Fruit fly (Drosophila melanogaster): ENCODE measurements around the gene Phyhd1.

DNA sequence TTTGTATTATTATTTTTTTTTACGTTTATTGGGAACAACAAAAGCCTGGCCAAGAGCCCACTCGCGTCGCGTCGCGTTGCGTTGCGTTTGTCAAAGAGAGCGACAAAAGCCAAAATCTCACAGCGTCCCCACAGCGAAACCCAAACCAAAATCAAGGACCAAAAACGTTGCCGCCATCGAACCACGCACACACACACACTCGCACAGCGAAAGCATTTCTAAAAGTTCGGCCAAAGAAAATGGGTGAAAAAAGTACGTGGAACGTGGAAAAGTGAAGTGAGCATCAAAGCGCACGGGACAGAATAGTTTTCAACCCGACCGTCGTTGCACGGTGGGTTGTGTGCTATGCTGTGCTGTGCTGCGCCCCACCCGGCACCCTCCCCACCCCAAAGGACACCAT, 41.3 kb downstream of the Phyhd1 start, which contains the start of gene hth:
- TF ChIP-seq CG6854 (GFP tag; optimal IDR thresholded peaks at IDR 0.05) (no peak), Sox102F (GFP tag; optimal IDR thresholded peaks at IDR 0.05) (no peak), CG7368 (GFP tag; optimal IDR thresholded peaks at IDR 0.05) (no peak), cyc (GFP tag; optimal IDR thresholded peaks at IDR 0.05) (no peak), Hr39 (GFP tag; optimal IDR thresholded peaks at IDR 0.05) (no peak), acj6 (GFP tag; optimal IDR thresholded peaks at IDR 0.05) (no peak), CG6808 (GFP tag; optimal IDR thresholded peaks at IDR 0.05) (no peak)
